Worm (Caenorhabditis elegans): ENCODE results near the gene ttm-1.
A peak's percentile ranks its signal among the peaks of the same experiment; 100 is the strongest.

- TF ChIP-seq W03F9.2 (tag; optimal IDR thresholded peaks at IDR 0.05) (peak; percentile 56), dao-5 (tag; optimal IDR thresholded peaks at IDR 0.05) (peak; percentile 51)
Measured at ce11 chrIII:13015754-13016317, 49.0 kb upstream of the ttm-1 start.
